Worm (Caenorhabditis elegans) whole organism, L3 larva: Measurements from ENCODE around the gene prmn-1.

ENCODE experiments used
- R02D3.7 ChIP-seq: fragments of 150-350 bp; optimal IDR thresholded peaks from 2 replicates; lab custom pipeline; 2014; ENCODE audit warnings: missing biosample characterization, missing genetic modification characterization
- ZK546.5 ChIP-seq: sonication (generic microtip); optimal IDR thresholded peaks from 2 replicates; lab custom pipeline; 2017; ENCODE audit warnings: missing biosample characterization, missing genetic modification characterization
- aly-2 ChIP-seq: fragments of 150-350 bp; optimal IDR thresholded peaks from 2 replicates; lab custom pipeline; 2014; ENCODE audit warnings: missing biosample characterization, missing genetic modification characterization
- ama-1 ChIP-seq: fragments of 150-350 bp; optimal IDR thresholded peaks from 2 replicates; lab custom pipeline; 2018
- ceh-28 ChIP-seq: fragments of 150-350 bp; optimal IDR thresholded peaks from 2 replicates; lab custom pipeline; 2014; ENCODE audit warnings: missing biosample characterization, missing genetic modification reagents, missing genetic modification characterization
- daf-12 ChIP-seq: fragments of 150-350 bp; optimal IDR thresholded peaks from 2 replicates; lab custom pipeline; 2014; ENCODE audit warnings: missing biosample characterization, missing genetic modification reagents, missing genetic modification characterization
- egl-27 ChIP-seq: sonication (generic microtip); optimal IDR thresholded peaks from 4 replicates; lab custom pipeline; 2017; ENCODE audit warnings: missing biosample characterization, missing genetic modification reagents, missing genetic modification characterization
- egl-5 ChIP-seq: fragments of 150-350 bp; optimal IDR thresholded peaks from 2 replicates; lab custom pipeline; 2017; ENCODE audit warnings: missing biosample characterization, missing genetic modification reagents, missing genetic modification characterization, inconsistent platforms
- elt-1 ChIP-seq: fragments of 150-350 bp; optimal IDR thresholded peaks from 2 replicates; lab custom pipeline; 2014; ENCODE audit warnings: missing biosample characterization, missing genetic modification characterization
- elt-2 ChIP-seq: sonication (generic microtip); optimal IDR thresholded peaks from 2 replicates; lab custom pipeline; 2016; ENCODE audit warnings: missing genetic modification reagents, mild to moderate bottlenecking, missing genetic modification characterization, missing compliant biosample characterization
- elt-3 ChIP-seq, 3 experiments: fragments of 150-350 bp in 1 of 3; sonication (generic microtip) in 2 of 3; optimal IDR thresholded peaks; 2 replicates in 2 of 3; 4 replicates in 1 of 3; lab custom pipeline; 2014 to 2017; ENCODE audit warnings: missing biosample characterization in 3 of 3, missing genetic modification characterization in 3 of 3
- fos-1 ChIP-seq: fragments of 150-350 bp; optimal IDR thresholded peaks from 2 replicates; lab custom pipeline; 2014; ENCODE audit warnings: missing biosample characterization, missing genetic modification characterization
- jun-1 ChIP-seq: fragments of 150-350 bp; optimal IDR thresholded peaks from 2 replicates; lab custom pipeline; 2014; ENCODE audit warnings: missing biosample characterization, missing genetic modification reagents, missing genetic modification characterization
- lin-39 ChIP-seq: fragments of 150-350 bp; optimal IDR thresholded peaks from 2 replicates; lab custom pipeline; 2018; ENCODE audit warnings: missing biosample characterization, missing genetic modification reagents, missing genetic modification characterization
- mml-1 ChIP-seq: fragments of 150-350 bp; sonication (generic microtip); optimal IDR thresholded peaks from 3 replicates; lab custom pipeline; 2014; ENCODE audit warnings: missing biosample characterization, missing genetic modification characterization
- nfya-1 ChIP-seq: sonication (generic microtip); optimal IDR thresholded peaks from 2 replicates; lab custom pipeline; 2017; ENCODE audit warnings: missing genetic modification characterization, mild to moderate bottlenecking, missing compliant biosample characterization, antibody characterized with exemption, moderate library complexity; ENCODE audit not compliant: insufficient read depth
- nhr-237 ChIP-seq: fragments of 150-350 bp; optimal IDR thresholded peaks from 2 replicates; lab custom pipeline; 2014; ENCODE audit warnings: missing biosample characterization, missing genetic modification characterization
- nhr-25 ChIP-seq: sonication (generic microtip); optimal IDR thresholded peaks from 2 replicates; lab custom pipeline; 2017; ENCODE audit warnings: missing biosample characterization, missing genetic modification characterization
- nhr-28 ChIP-seq: fragments of 150-350 bp; optimal IDR thresholded peaks from 2 replicates; lab custom pipeline; 2014; ENCODE audit warnings: missing biosample characterization, missing genetic modification characterization
- nhr-43 ChIP-seq: sonication (generic microtip); optimal IDR thresholded peaks from 2 replicates; lab custom pipeline; 2016; ENCODE audit warnings: mild to moderate bottlenecking, missing genetic modification characterization, missing compliant biosample characterization; ENCODE audit not compliant: poor library complexity, severe bottlenecking
- nhr-76 ChIP-seq: fragments of 150-350 bp; sonication (generic microtip); optimal IDR thresholded peaks from 5 replicates; lab custom pipeline; 2014; ENCODE audit warnings: missing biosample characterization, missing genetic modification characterization
- pha-4 ChIP-seq: fragments of 150-350 bp; optimal IDR thresholded peaks from 2 replicates; lab custom pipeline; 2014; ENCODE audit warnings: missing biosample characterization, missing genetic modification reagents, missing genetic modification characterization
- pqm-1 ChIP-seq: fragments of 150-350 bp; optimal IDR thresholded peaks from 2 replicates; lab custom pipeline; 2017; ENCODE audit warnings: missing biosample characterization, missing genetic modification characterization, inconsistent platforms
- sea-2 ChIP-seq: fragments of 150-350 bp; sonication (generic microtip); optimal IDR thresholded peaks from 4 replicates; lab custom pipeline; 2014; ENCODE audit warnings: missing biosample characterization, missing genetic modification reagents, missing genetic modification characterization
- skn-1 ChIP-seq: fragments of 150-350 bp; optimal IDR thresholded peaks from 2 replicates; lab custom pipeline; 2014; ENCODE audit warnings: missing biosample characterization, missing genetic modification characterization
- tbx-2 ChIP-seq: sonication (generic microtip); optimal IDR thresholded peaks from 2 replicates; lab custom pipeline; 2016; ENCODE audit warnings: mild to moderate bottlenecking, missing genetic modification characterization, missing compliant biosample characterization
- unc-39 ChIP-seq: sonication (generic microtip); optimal IDR thresholded peaks from 4 replicates; lab custom pipeline; 2017; ENCODE audit warnings: missing biosample characterization, missing genetic modification characterization
- unc-62 ChIP-seq: fragments of 150-350 bp; sonication (generic microtip); optimal IDR thresholded peaks from 4 replicates; lab custom pipeline; 2014; ENCODE audit warnings: missing biosample characterization, missing genetic modification reagents, missing genetic modification characterization
- zag-1 ChIP-seq: fragments of 150-350 bp; optimal IDR thresholded peaks from 2 replicates; lab custom pipeline; 2014; ENCODE audit warnings: missing biosample characterization, missing genetic modification characterization
- ztf-11 ChIP-seq: fragments of 150-350 bp; optimal IDR thresholded peaks from 2 replicates; lab custom pipeline; 2014; ENCODE audit warnings: missing biosample characterization, missing genetic modification characterization
- ztf-4 ChIP-seq: fragments of 150-350 bp; optimal IDR thresholded peaks from 2 replicates; lab custom pipeline; 2014; ENCODE audit warnings: missing biosample characterization, missing genetic modification characterization

Gene prmn-1

DNA sequence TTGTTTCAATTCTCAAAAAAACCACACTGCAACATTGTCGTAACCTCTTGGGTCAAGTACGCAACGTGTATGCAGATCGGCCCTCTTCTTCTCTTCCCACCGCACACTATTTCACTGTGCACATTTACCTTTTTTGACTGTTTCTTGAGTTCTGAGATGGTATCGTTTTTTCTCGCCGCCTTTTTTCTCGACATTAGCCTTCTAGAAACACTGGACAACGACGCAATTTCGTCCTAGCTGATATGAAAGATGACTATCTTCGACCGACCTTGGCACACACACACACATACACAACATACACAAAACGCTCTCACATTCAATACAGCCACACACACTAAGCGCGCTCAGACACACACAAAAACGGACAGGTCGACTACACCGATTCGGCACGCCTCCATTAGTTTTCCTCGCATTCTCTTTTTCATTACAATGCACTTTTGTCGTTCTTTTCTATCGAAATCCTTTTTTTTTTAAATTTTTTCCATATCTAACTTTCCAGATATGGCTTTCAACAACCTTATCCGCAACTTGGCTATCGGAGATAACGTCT lies 45.4 kb upstream of the prmn-1 start, which contains the start of gene aco-1 (continued):
- TF ChIP-seq elt-1 = peak; percentile 13
- no peak for TF ChIP-seq skn-1 (tag; lab: Kevin White, UChicago)
- TF ChIP-seq nhr-25 = peak; percentile 88
- TF ChIP-seq zag-1 (tag; lab: Kevin White, UChicago) = no peak
- peak; percentile 11 for TF ChIP-seq egl-27 (tag; lab: Kevin White, UChicago)
- TF ChIP-seq unc-39 (tag; lab: Kevin White, UChicago) = no peak
- no peak for TF ChIP-seq ztf-4 (tag; lab: Kevin White, UChicago)
- TF ChIP-seq lin-39 (tag; lab: Kevin White, UChicago) = no peak
- no peak for TF ChIP-seq daf-12 (tag; lab: Kevin White, UChicago)

DNA sequence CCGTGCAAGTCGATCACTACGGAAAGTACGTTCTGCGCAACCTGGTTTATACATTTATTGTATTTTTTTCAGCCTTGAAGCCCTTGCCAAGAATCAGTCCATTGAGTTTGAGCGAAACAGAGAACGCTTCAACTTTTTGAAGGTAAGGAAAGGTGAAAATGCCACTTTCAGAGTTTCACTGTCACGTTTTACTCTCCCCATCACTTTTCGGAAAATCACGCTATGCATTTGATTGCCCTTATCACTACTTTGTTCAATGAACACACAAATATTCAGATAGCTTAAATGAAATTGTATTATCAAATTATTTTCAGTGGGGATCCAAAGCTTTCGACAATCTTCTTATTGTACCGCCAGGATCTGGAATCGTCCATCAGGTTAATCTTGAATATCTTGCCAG lies 44.4 kb upstream of the prmn-1 start:
- TF ChIP-seq aly-2 = no peak
- no peak for TF ChIP-seq unc-62
- TF ChIP-seq pqm-1 = peak; percentile 77
- TF ChIP-seq elt-2 = peak; percentile 60
- no peak for TF ChIP-seq nhr-76 (tag; lab: Kevin White, UChicago)
- TF ChIP-seq pha-4 (tag; lab: Kevin White, UChicago) = peak; percentile 42
- TF ChIP-seq, all 47 proteins: peak for 3

DNA sequence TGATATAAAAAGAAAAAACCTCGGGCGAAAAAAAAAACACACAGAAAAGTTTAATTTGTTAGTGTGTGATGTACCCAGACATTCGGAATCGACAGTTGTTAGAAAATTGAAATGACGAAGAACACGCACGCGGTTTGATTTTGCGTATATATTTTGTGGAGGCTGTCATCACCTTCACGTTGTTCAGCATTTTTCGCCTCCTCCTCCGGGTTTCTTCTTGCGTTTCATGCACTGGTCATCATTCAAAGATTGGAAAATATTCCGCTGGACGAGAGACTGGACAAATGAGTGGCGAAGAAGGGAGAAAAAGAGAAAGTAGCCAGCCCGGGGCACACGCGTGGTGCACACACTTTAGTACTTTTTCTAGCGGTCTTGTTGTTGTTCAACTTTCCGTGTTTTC lies 40.0 kb upstream of the prmn-1 start:
- TF ChIP-seq skn-1 (tag; lab: Kevin White, UChicago) (no peak), jun-1 (tag; lab: Kevin White, UChicago) (no peak), nhr-43 (tag; lab: Kevin White, UChicago) (no peak), lin-39 (tag; lab: Kevin White, UChicago) (peak; percentile 5), R02D3.7 (tag; lab: Kevin White, UChicago) (no peak), egl-5 (tag; lab: Kevin White, UChicago) (peak; percentile 7), nfya-1 (no peak), tbx-2 (no peak)
- TF ChIP-seq, all 47 proteins: peak for 2

DNA sequence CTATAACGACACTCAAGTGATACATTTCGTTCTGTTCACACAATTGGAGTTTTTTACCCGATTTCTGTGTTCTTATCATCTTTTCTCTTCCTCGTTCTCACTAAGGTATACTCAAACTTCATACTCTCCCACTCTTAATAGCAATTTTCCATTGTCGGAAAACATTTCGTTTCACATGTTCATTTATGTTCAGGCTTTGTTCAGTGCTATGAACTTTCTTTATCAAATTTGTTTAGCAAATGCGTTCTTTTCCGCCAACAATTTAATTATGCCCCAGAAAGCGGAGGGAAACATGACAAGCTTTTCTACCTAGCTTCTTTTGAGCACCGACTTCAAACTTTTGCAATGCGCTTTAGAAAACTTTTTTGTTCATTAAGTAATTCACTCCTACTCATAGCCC lies 39.4 kb upstream of the prmn-1 start:
- TF ChIP-seq elt-2 = peak; percentile 52
- no peak for TF ChIP-seq tbx-2

DNA sequence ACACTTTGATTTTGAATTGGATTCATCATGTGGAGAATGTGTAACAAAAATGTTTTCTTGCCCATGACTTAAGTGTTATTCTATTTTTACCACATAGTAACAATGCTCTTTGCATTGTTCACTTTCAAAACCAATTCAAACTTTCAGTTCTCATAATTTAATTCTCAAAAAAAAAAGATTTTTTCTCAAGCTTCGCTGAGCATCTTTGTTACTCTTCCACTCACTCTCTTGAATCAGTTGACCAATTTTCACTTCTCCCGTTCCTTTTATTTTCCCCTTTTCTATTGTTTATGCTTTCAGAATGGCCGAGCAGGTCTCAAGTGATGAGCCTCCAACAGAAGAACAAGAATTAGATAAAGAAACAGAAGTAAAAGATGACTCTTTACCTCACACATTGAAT lies 38.7 kb upstream of the prmn-1 start, which contains the start of gene oct-2:
Gene oct-2 (plus strand): TSS at position 301 of the 400 bp plus-strand sequence.
- TF ChIP-seq unc-62 (no peak), nfya-1 (no peak), nhr-28 (tag; lab: Kevin White, UChicago) (no peak), elt-2 (no peak), mml-1 (tag; lab: Kevin White, UChicago) (no peak), ztf-11 (tag; lab: Kevin White, UChicago) (no peak), elt-3 (tag; optimal IDR thresholded peaks at IDR 0.05; lab: Kevin White, UChicago) (no peak), ZK546.5 (tag; lab: Kevin White, UChicago) (no peak), ceh-28 (tag; lab: Kevin White, UChicago) (no peak), egl-5 (tag; lab: Kevin White, UChicago) (no peak)
- TF ChIP-seq, all 47 proteins: peak for 0

DNA sequence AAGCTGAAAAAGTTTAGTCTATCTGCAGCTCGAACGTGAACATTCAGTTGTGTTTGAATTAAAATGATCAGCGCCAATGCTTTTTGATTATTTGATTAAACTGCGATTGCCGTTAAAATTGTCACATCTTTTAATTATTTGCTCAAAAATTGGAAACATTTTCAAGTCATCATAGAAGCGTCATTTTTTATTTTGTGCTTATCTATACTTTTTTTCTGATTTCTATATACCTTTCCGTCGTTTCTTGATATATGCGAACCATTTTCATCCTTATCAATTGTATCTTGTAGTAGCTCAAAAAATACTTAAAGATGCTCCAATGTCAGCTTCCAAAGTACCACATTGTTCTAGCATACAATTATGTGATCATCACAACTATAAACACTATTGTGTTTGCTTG lies 33.6 kb upstream of the prmn-1 start:
- TF ChIP-seq ztf-4 (tag; lab: Kevin White, UChicago) = no peak
- no peak for TF ChIP-seq lin-39 (tag; lab: Kevin White, UChicago)
- no peak for TF ChIP-seq egl-5 (tag; lab: Kevin White, UChicago)
- no peak for TF ChIP-seq ama-1 (lab: Kevin White, UChicago)
- TF ChIP-seq fos-1 = no peak
- peak; percentile 91 for TF ChIP-seq elt-2
- TF ChIP-seq elt-3 (tag; optimal IDR thresholded peaks at IDR 0.05; lab: Kevin White, UChicago) = no peak
- TF ChIP-seq nhr-237 = no peak
- TF ChIP-seq sea-2 = no peak
- TF ChIP-seq pqm-1 = peak; percentile 21
- TF ChIP-seq, all 47 proteins: peak for 2
